Fruit fly (Drosophila melanogaster) whole organism, adult: Measurements from ENCODE around the gene AspRS-m.
A peak's percentile ranks its signal among the peaks of the same experiment; 100 is the strongest.

Source experiments
- CG11617 ChIP-seq: fragments of 200-800 bp; sonication (Bioruptor generic); optimal IDR thresholded peaks from 2 replicates; lab custom pipeline; 2017; ENCODE audit warnings: mild to moderate bottlenecking, missing biosample characterization, missing genetic modification reagents, missing genetic modification characterization
- CG12768 ChIP-seq: fragments of 200-800 bp; sonication (Bioruptor generic); optimal IDR thresholded peaks from 2 replicates; lab custom pipeline; 2017; ENCODE audit warnings: missing biosample characterization, missing genetic modification characterization, mild to moderate bottlenecking, moderate library complexity, missing genetic modification reagents
- CG14711 ChIP-seq: fragments of 200-800 bp; sonication (Bioruptor generic); optimal IDR thresholded peaks from 2 replicates; lab custom pipeline; 2018; ENCODE audit warnings: missing biosample characterization, mild to moderate bottlenecking, missing genetic modification characterization, moderate library complexity
- CG1620 ChIP-seq: fragments of 200-800 bp; sonication (Bioruptor generic); optimal IDR thresholded peaks from 2 replicates; lab custom pipeline; 2016; ENCODE audit warnings: missing biosample characterization, missing genetic modification characterization
- CG5204 ChIP-seq: fragments of 200-800 bp; sonication (Bioruptor generic); optimal IDR thresholded peaks from 2 replicates; lab custom pipeline; 2016; ENCODE audit warnings: missing biosample characterization, missing genetic modification characterization
- CG7045 ChIP-seq: fragments of 200-800 bp; sonication (Bioruptor generic); optimal IDR thresholded peaks from 2 replicates; lab custom pipeline; 2017; ENCODE audit warnings: missing biosample characterization, mild to moderate bottlenecking, missing genetic modification characterization
- CG7101 ChIP-seq: fragments of 200-800 bp; sonication (Bioruptor generic); optimal IDR thresholded peaks from 2 replicates; lab custom pipeline; 2018; ENCODE audit warnings: missing biosample characterization, mild to moderate bottlenecking, missing genetic modification characterization, moderate library complexity
- Clk ChIP-seq: fragments of 200-800 bp; sonication (Bioruptor generic); optimal IDR thresholded peaks from 2 replicates; lab custom pipeline; 2017; ENCODE audit warnings: missing biosample characterization, missing genetic modification characterization
- Crg-1 ChIP-seq: fragments of 200-800 bp; sonication (Bioruptor generic); optimal IDR thresholded peaks from 2 replicates; lab custom pipeline; 2016; ENCODE audit warnings: missing biosample characterization, missing genetic modification characterization
- Hr96 ChIP-seq: fragments of 200-800 bp; sonication (Bioruptor generic); optimal IDR thresholded peaks from 2 replicates; lab custom pipeline; 2016; ENCODE audit warnings: missing biosample characterization, missing genetic modification characterization
- Mnt ChIP-seq: fragments of 200-800 bp; sonication (Bioruptor generic); optimal IDR thresholded peaks from 2 replicates; lab custom pipeline; 2016; ENCODE audit warnings: missing biosample characterization, mild to moderate bottlenecking, missing genetic modification characterization
- bab1 ChIP-seq: fragments of 200-800 bp; sonication (Bioruptor generic); optimal IDR thresholded peaks from 3 replicates; lab custom pipeline; 2019; ENCODE audit warnings: missing biosample characterization, mild to moderate bottlenecking, missing genetic modification characterization, moderate library complexity
- cic ChIP-seq: fragments of 200-800 bp; sonication (Bioruptor generic); optimal IDR thresholded peaks from 2 replicates; lab custom pipeline; 2017; ENCODE audit warnings: missing biosample characterization, mild to moderate bottlenecking, missing genetic modification characterization, moderate library complexity
- cnc ChIP-seq, 2 experiments: fragments of >200 bp; optimal IDR thresholded peaks; 2 replicates each; lab custom pipeline; 2017
- kay ChIP-seq: fragments of 200-800 bp; sonication (Bioruptor generic); peaks from one replicate; lab custom pipeline; 2016; ENCODE audit warnings: missing biosample characterization, missing genetic modification characterization, borderline replicate concordance
- ovo ChIP-seq: fragments of 200-800 bp; sonication (Bioruptor generic); optimal IDR thresholded peaks from 2 replicates; lab custom pipeline; 2016; ENCODE audit warnings: missing biosample characterization, missing genetic modification characterization
- pad ChIP-seq: fragments of 200-800 bp; sonication (Bioruptor generic); optimal IDR thresholded peaks from 3 replicates; lab custom pipeline; 2017; ENCODE audit warnings: missing biosample characterization, missing genetic modification characterization, mild to moderate bottlenecking, moderate library complexity, missing genetic modification reagents
- tj ChIP-seq: fragments of 200-800 bp; sonication (Bioruptor generic); optimal IDR thresholded peaks from 3 replicates; lab custom pipeline; 2017; ENCODE audit warnings: missing biosample characterization, mild to moderate bottlenecking, missing genetic modification characterization, moderate library complexity
- toe ChIP-seq: fragments of 200-800 bp; sonication (Bioruptor generic); optimal IDR thresholded peaks from 2 replicates; lab custom pipeline; 2016; ENCODE audit warnings: missing biosample characterization, missing genetic modification characterization

Gene AspRS-m

DNA sequence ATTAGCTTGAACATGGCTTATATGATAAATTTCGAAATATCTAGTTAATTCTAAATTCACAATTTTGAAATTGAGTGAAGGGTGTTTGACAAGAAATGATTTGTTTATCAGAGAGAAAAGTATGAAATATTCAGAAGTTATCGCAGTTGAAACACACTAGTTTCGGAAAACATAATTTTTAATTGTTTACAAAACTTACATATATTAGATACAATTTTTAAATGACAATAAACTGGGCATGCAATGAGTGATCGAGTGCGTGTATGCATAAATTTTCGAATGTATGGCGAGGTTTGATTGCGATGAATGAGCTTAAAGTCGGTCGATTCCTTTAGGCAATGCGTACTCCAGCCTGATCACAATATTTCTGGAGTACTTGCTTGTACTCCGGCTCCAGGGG, 5.9 kb upstream of the AspRS-m start, which contains the start of gene CG13280:
TSS of gene CG13280 (minus strand) at position 101 of the 400 bp plus-strand sequence.
- TF ChIP-seq tj (GFP tag; lab: Kevin White, UChicago) = no peak
- TF ChIP-seq Hr96 (GFP tag; lab: Kevin White, UChicago) = no peak
- no peak for TF ChIP-seq ovo (GFP tag; lab: Kevin White, UChicago)
- no peak for TF ChIP-seq CG11617 (GFP tag; lab: Kevin White, UChicago)
- TF ChIP-seq Clk (GFP tag; lab: Kevin White, UChicago) = no peak

DNA sequence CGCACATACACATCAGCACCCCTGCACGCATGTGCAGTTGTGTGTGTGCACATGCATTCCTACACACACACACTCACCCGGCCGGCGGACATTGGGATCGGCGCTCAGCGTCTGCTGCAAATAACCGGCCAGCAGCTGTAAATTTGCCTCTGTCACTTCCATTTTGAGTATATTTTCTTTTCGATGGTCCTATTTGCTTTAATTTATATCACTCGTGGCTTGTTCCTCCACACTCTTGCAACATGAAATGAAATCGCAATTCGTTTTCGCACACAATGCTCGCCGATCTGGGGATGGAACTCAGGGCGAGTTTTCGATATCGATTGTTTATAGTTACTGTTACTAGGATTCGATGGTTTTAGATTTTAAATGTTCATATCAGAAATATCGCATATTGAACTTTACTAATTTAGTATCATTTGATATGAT, 2.0 kb upstream of the AspRS-m start, which contains the start of gene Cse1:
TSS of gene Cse1 (minus strand) at position 303 of the 429 bp plus-strand sequence.
- TF ChIP-seq CG12768 (GFP tag; lab: Kevin White, UChicago) (no peak), ovo (GFP tag; lab: Kevin White, UChicago) (no peak), CG11617 (GFP tag; lab: Kevin White, UChicago) (peak; percentile 7), tj (GFP tag; lab: Kevin White, UChicago) (no peak), bab1 (peak; percentile 10), toe (GFP tag; lab: Kevin White, UChicago) (no peak), Crg-1 (GFP tag; lab: Kevin White, UChicago) (peak; percentile 12), kay (GFP tag; lab: Kevin White, UChicago) (no peak), Clk (GFP tag; lab: Kevin White, UChicago) (no peak), Mnt (GFP tag; lab: Kevin White, UChicago) (peak; percentile 53), pad (GFP tag; lab: Kevin White, UChicago) (no peak)

DNA sequence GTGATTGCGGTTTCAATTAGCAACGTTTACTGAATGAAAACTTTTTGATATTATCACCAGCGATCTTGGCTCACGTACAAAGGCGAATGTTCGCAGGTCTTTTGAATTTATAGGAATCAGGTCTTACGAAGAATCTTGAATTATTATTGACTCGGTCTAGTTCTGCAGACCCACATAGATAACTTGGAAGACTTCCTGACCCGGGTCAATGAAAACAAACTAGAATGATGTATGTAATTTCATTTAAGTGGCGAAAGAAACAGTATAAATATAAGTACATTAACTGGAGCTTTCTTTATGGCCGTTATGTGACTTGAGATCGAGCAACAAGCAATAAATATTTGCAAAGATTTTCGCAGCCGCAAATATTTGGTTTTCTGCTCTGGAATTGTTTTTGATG, 7.5 kb downstream of the AspRS-m start, which contains the start of gene CG13282:
TSS of gene CG13282 (minus strand) at position 101 of the 400 bp plus-strand sequence.
- TF ChIP-seq tj (GFP tag; lab: Kevin White, UChicago) (no peak), Mnt (GFP tag; lab: Kevin White, UChicago) (no peak), CG5204 (GFP tag; lab: Kevin White, UChicago) (no peak), CG7045 (GFP tag; lab: Kevin White, UChicago) (no peak), cnc (optimal IDR thresholded peaks at IDR 0.05; lab: Kevin White, UChicago) (no peak), CG14711 (tag; lab: Kevin White, UChicago) (no peak), CG12768 (GFP tag; lab: Kevin White, UChicago) (no peak), Crg-1 (GFP tag; lab: Kevin White, UChicago) (no peak), toe (GFP tag; lab: Kevin White, UChicago) (no peak), CG7101 (no peak), CG1620 (no peak), cic (GFP tag; lab: Kevin White, UChicago) (no peak), Clk (GFP tag; lab: Kevin White, UChicago) (no peak), kay (GFP tag; lab: Kevin White, UChicago) (no peak), CG11617 (GFP tag; lab: Kevin White, UChicago) (no peak), Hr96 (GFP tag; lab: Kevin White, UChicago) (no peak)

DNA sequence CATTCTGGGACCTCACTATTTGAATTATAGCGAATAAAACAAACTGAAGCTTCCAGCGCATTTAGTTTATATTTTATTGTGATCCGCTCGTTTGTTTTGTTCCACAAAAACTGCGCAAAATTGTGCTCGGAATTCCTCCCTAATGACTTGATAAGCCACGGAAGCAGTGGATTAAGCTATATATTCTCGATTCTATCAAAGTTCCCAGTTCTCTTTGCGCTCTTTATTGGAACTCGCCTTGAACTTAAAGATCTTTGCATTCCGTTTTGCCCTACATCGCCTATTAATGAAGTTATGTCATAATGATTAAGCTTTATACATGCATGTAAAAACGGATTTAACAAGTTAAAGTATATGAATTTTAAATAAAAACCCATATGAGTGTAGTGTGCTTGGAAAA, 10.3 kb downstream of the AspRS-m start, which contains the start of gene Nepl9:
TSS of gene Nepl9 (minus strand) at position 101 of the 400 bp plus-strand sequence.
- TF ChIP-seq pad (GFP tag; lab: Kevin White, UChicago) (no peak), Clk (GFP tag; lab: Kevin White, UChicago) (no peak), CG14711 (tag; lab: Kevin White, UChicago) (no peak), cnc (optimal IDR thresholded peaks at IDR 0.05; lab: Kevin White, UChicago) (no peak), CG7045 (GFP tag; lab: Kevin White, UChicago) (no peak), cic (GFP tag; lab: Kevin White, UChicago) (no peak)

DNA sequence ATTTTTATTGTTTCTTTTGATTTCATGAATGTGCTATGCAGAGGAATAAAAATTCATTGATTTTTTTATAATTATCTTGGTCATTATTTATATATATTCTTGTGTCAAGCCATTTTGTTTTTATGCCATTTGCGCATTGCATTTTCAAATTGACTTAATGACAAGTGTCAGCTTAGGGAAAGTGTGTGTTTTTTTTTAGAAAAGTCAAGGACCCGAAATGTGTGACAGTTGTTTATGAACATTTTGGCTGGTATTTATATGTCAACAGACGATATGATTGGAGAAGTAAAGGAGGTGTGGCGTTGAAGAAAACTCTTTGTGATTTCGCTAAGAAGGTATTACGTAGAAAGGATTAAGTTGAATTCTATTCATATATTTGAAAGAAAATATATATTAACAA, 10.8 kb downstream of the AspRS-m start, which contains the start of the genes SclA and SclB:
TSS of gene SclA (plus strand) at position 301 of the 400 bp plus-strand sequence.
TSS of gene SclB (plus strand) at position 301 of the 400 bp plus-strand sequence.
- TF ChIP-seq Hr96 (GFP tag; lab: Kevin White, UChicago) = no peak
- TF ChIP-seq kay (GFP tag; lab: Kevin White, UChicago) = peak; percentile 1

DNA sequence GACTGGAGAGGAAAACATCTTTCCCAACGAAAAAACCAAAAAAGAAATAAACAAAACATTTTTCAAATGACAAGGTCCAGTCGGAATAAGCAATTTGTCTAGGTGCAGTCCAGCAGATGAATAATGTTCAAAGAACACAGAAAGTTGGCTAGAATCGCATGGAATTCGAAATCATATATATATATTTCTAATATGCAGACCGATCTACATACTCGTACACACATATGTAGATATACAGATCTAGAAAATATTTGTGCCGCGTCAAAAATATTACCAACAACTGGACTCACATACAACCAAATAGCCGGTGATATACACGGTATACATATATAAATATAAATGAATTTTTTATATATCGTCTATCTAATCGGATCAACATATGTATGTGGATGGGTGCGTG, 12.8 kb downstream of the AspRS-m start:
- no peak for TF ChIP-seq Crg-1 (GFP tag; lab: Kevin White, UChicago)
- TF ChIP-seq Mnt (GFP tag; lab: Kevin White, UChicago) = no peak
- no peak for TF ChIP-seq cnc (optimal IDR thresholded peaks at IDR 0.05; lab: Kevin White, UChicago)
- TF ChIP-seq CG14711 (tag; lab: Kevin White, UChicago) = no peak
- no peak for TF ChIP-seq tj (GFP tag; lab: Kevin White, UChicago)
- no peak for TF ChIP-seq Hr96 (GFP tag; lab: Kevin White, UChicago)
- no peak for TF ChIP-seq CG7101

DNA sequence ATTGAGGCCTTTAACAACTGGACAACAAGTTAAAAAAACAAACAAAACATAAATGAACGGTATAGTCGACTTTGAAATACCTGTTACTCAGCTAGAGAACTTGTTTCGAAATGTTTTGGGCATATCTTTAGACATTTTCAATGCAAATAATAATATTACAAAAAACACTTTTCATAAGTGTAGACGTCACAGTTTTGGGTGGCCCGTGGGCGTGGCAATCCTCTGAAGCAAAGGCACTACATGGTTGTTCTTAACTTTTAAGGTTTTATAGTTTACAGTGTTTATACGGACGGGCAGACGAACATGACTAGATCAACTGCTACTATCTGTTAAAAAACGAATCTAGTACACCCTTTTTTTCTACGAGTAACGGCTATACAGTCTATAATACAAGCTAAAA, 15.6 kb downstream of the AspRS-m start:
- TF ChIP-seq toe (GFP tag; lab: Kevin White, UChicago) = no peak
- TF ChIP-seq Mnt (GFP tag; lab: Kevin White, UChicago) = no peak
- no peak for TF ChIP-seq CG1620
- TF ChIP-seq CG7101 = no peak
- no peak for TF ChIP-seq Crg-1 (GFP tag; lab: Kevin White, UChicago)
- no peak for TF ChIP-seq ovo (GFP tag; lab: Kevin White, UChicago)
- TF ChIP-seq CG12768 (GFP tag; lab: Kevin White, UChicago) = no peak
- TF ChIP-seq Hr96 (GFP tag; lab: Kevin White, UChicago) = no peak
